Fruit fly (Drosophila melanogaster) whole organism, wandering third instar larva: Measurements from ENCODE around the gene CG10949.

Experiments
- Abd-B ChIP-seq: fragments of >200 bp; optimal IDR thresholded peaks from 2 replicates; lab custom pipeline; 2017; ENCODE audit warnings: missing biosample characterization, missing genetic modification characterization
- Dif ChIP-seq: fragments of 200-275, 200-300 bp; sonication (Bioruptor generic); optimal IDR thresholded peaks from 2 replicates; lab custom pipeline; 2018; ENCODE audit warnings: missing biosample characterization, missing genetic modification characterization; ENCODE audit not compliant: partially characterized antibody
- Myc ChIP-seq: fragments of >200 bp; optimal IDR thresholded peaks from 2 replicates; lab custom pipeline; 2017
- tai ChIP-seq: sonication (Bioruptor generic); optimal IDR thresholded peaks from 2 replicates; lab custom pipeline; 2016; ENCODE audit warnings: missing biosample characterization, missing genetic modification characterization

dm6 chr2L:20438474-20438873 lies 21.8 kb upstream of the CG10949 start:
- TF ChIP-seq tai (GFP tag; lab: Kevin White, UChicago), result no peak
- TF ChIP-seq Abd-B (GFP tag; lab: Kevin White, UChicago), result no peak
- no peak for TF ChIP-seq Dif (GFP tag; lab: Kevin White, UChicago)
- TF ChIP-seq Myc (lab: Kevin White, UChicago), result no peak
